Fruit fly (Drosophila melanogaster) whole organism, embryonic: Measurements from ENCODE around the gene spz5.
A peak's percentile ranks its signal among the peaks of the same experiment; 100 is the strongest.

Experiments used
- Atf-2 ChIP-seq: fragments of 200-800 bp; sonication (Bioruptor generic); optimal IDR thresholded peaks from 2 replicates; lab custom pipeline; 2016; ENCODE audit warnings: missing biosample characterization, missing genetic modification characterization
- Atf3 ChIP-seq: fragments of 200-800 bp; sonication (Bioruptor generic); optimal IDR thresholded peaks from 3 replicates; lab custom pipeline; 2016; ENCODE audit warnings: missing biosample characterization, missing genetic modification characterization
- Atf6 ChIP-seq: fragments of 200-800 bp; sonication (Bioruptor generic); IDR thresholded peaks from 2 replicates; pipeline ENCODE4 v1.3.6; 2022; ENCODE audit warnings: missing biosample characterization, missing genetic modification characterization
- Blimp-1 ChIP-seq: fragments of 200-800 bp; sonication (Bioruptor generic); optimal IDR thresholded peaks from 3 replicates; lab custom pipeline; 2018; ENCODE audit warnings: missing biosample characterization, missing genetic modification characterization, mild to moderate bottlenecking, moderate library complexity, missing genetic modification reagents
- C15 ChIP-seq: fragments of 200-800 bp; sonication (Bioruptor generic); IDR thresholded peaks from 3 replicates; pipeline ENCODE4 v1.3.6; 2022; ENCODE audit warnings: missing biosample characterization, missing genetic modification characterization
- CG10321 ChIP-seq: fragments of 200-800 bp; sonication (Bioruptor generic); IDR thresholded peaks from 2 replicates; pipeline ENCODE4 v1.3.6; 2022; ENCODE audit warnings: missing biosample characterization, missing genetic modification characterization
- CG10462 ChIP-seq: fragments of 200-800 bp; sonication (Bioruptor generic); optimal IDR thresholded peaks from 2 replicates; lab custom pipeline; 2016; ENCODE audit warnings: missing biosample characterization, missing genetic modification characterization
- CG11560 ChIP-seq: fragments of 200-800 bp; sonication (Bioruptor generic); IDR thresholded peaks from 3 replicates; pipeline ENCODE4 v1.3.6; 2022; ENCODE audit warnings: missing biosample characterization, missing genetic modification characterization
- CG11696 ChIP-seq: fragments of 200-800 bp; sonication (Bioruptor generic); IDR thresholded peaks from 2 replicates; pipeline ENCODE4 v1.3.6; 2022; ENCODE audit warnings: missing biosample characterization, missing genetic modification characterization
- CG12391 ChIP-seq: fragments of 200-800 bp; sonication (Bioruptor generic); optimal IDR thresholded peaks from 3 replicates; lab custom pipeline; 2018; ENCODE audit warnings: missing biosample characterization, mild to moderate bottlenecking, missing genetic modification characterization, moderate library complexity
- CG14667 ChIP-seq: fragments of 200-800 bp; sonication (Bioruptor generic); IDR thresholded peaks from 2 replicates; pipeline ENCODE4 v1.3.6; 2022; ENCODE audit warnings: missing biosample characterization, missing genetic modification characterization
- CG15479 ChIP-seq: fragments of 200-800 bp; sonication (Bioruptor generic); optimal IDR thresholded peaks from 3 replicates; lab custom pipeline; 2019; ENCODE audit warnings: missing biosample characterization, mild to moderate bottlenecking, missing genetic modification characterization, moderate library complexity
- CG16815 ChIP-seq: fragments of 200-800 bp; sonication (Bioruptor generic); optimal IDR thresholded peaks from 3 replicates; lab custom pipeline; 2017; ENCODE audit warnings: missing biosample characterization, mild to moderate bottlenecking, missing genetic modification characterization
- CG17385 ChIP-seq: fragments of 200-800 bp; sonication (Bioruptor generic); optimal IDR thresholded peaks from 3 replicates; lab custom pipeline; 2018; ENCODE audit warnings: missing biosample characterization, mild to moderate bottlenecking, missing genetic modification characterization
- CG17802 ChIP-seq: fragments of 200-800 bp; sonication (Bioruptor generic); optimal IDR thresholded peaks from 2 replicates; lab custom pipeline; 2018; ENCODE audit warnings: missing biosample characterization, mild to moderate bottlenecking, missing genetic modification characterization, moderate library complexity
- CG17829 ChIP-seq: fragments of 200-800 bp; optimal IDR thresholded peaks from 2 replicates; lab custom pipeline; 2019; ENCODE audit warnings: missing biosample characterization, mild to moderate bottlenecking, missing genetic modification characterization, moderate library complexity
- CG18476 ChIP-seq: fragments of 200-800 bp; sonication (Bioruptor generic); optimal IDR thresholded peaks from 2 replicates; lab custom pipeline; 2016; ENCODE audit warnings: missing biosample characterization, mild to moderate bottlenecking, missing genetic modification characterization
- CG2129 ChIP-seq: fragments of 200-800 bp; sonication (Bioruptor generic); IDR thresholded peaks from 2 replicates; pipeline ENCODE4 v1.3.6; 2022; ENCODE audit warnings: missing biosample characterization, missing genetic modification characterization; ENCODE audit not compliant: partially characterized antibody
- CG31441 ChIP-seq: fragments of 200-800 bp; sonication (Bioruptor generic); IDR thresholded peaks from 2 replicates; pipeline ENCODE4 v1.3.6; 2022; ENCODE audit warnings: missing biosample characterization, missing genetic modification characterization
- CG32767 ChIP-seq: fragments of 200-800 bp; sonication (Bioruptor generic); IDR thresholded peaks from 2 replicates; pipeline ENCODE4 v1.3.6; 2022; ENCODE audit warnings: missing biosample characterization, missing genetic modification characterization
- CG3838 ChIP-seq: fragments of 200-800 bp; sonication (Bioruptor generic); optimal IDR thresholded peaks from 3 replicates; lab custom pipeline; 2016; ENCODE audit warnings: missing biosample characterization, missing genetic modification characterization
- CG4328 ChIP-seq: fragments of 200-800 bp; sonication (Bioruptor generic); optimal IDR thresholded peaks from 3 replicates; lab custom pipeline; 2017; ENCODE audit warnings: missing biosample characterization, missing genetic modification reagents, missing genetic modification characterization
- CHES-1-like ChIP-seq: fragments of 200-800 bp; sonication (Bioruptor generic); optimal IDR thresholded peaks from 2 replicates; lab custom pipeline; 2016; ENCODE audit warnings: missing biosample characterization, missing genetic modification characterization
- CkIIα-i1 ChIP-seq: fragments of 200-800 bp; sonication (Bioruptor generic); IDR thresholded peaks from 2 replicates; pipeline ENCODE4 v1.3.6; 2022; ENCODE audit warnings: missing biosample characterization, missing genetic modification characterization
- D ChIP-seq, 2 experiments: fragments of 200-800 bp in 1 of 2; fragments of >200 bp in 1 of 2; sonication (Bioruptor generic) in 1 of 2; optimal IDR thresholded peaks; 2 replicates in 1 of 2; 3 replicates in 1 of 2; lab custom pipeline; 2017; ENCODE audit warnings: mild to moderate bottlenecking in 1 of 2, missing biosample characterization in 1 of 2, missing genetic modification characterization in 1 of 2, missing genetic modification reagents in 1 of 2
- Dbx ChIP-seq: fragments of 200-800 bp; sonication (Bioruptor generic); IDR thresholded peaks from 3 replicates; pipeline ENCODE4 v1.3.6; 2022; ENCODE audit warnings: missing biosample characterization, missing genetic modification characterization
- Dek ChIP-seq: fragments of 200-800 bp; sonication (Bioruptor generic); optimal IDR thresholded peaks from 3 replicates; lab custom pipeline; 2019; ENCODE audit warnings: missing biosample characterization, mild to moderate bottlenecking, missing genetic modification characterization, moderate library complexity
- Doc2 ChIP-seq: fragments of 200-800 bp; sonication (Bioruptor generic); IDR thresholded peaks from 2 replicates; pipeline ENCODE4 v1.3.6; 2022; ENCODE audit warnings: missing biosample characterization, missing genetic modification characterization
- Ets65A ChIP-seq: fragments of 200-800 bp; sonication (Bioruptor generic); peaks from one replicate; lab custom pipeline; 2016; ENCODE audit warnings: missing biosample characterization, missing genetic modification characterization
- Fer1 ChIP-seq: fragments of 200-800 bp; sonication (Bioruptor generic); optimal IDR thresholded peaks from 2 replicates; lab custom pipeline; 2017; ENCODE audit warnings: missing biosample characterization, mild to moderate bottlenecking, missing genetic modification characterization
- HLH3B ChIP-seq: fragments of 200-800 bp; sonication (Bioruptor generic); IDR thresholded peaks from 2 replicates; pipeline ENCODE4 v1.3.6; 2022; ENCODE audit warnings: missing biosample characterization, missing genetic modification characterization
- Pdp1 ChIP-seq, 2 experiments: fragments of 200-800 bp; sonication (Bioruptor generic); optimal IDR thresholded peaks; 3 replicates each; lab custom pipeline; 2016; ENCODE audit warnings: missing biosample characterization in 2 of 2, missing genetic modification characterization in 2 of 2, mild to moderate bottlenecking in 1 of 2, moderate library complexity in 1 of 2
- Poxn ChIP-seq: fragments of 200-800 bp; sonication (Bioruptor generic); IDR thresholded peaks from 2 replicates; pipeline ENCODE4 v1.3.6; 2022; ENCODE audit warnings: missing biosample characterization, missing genetic modification characterization
- Sox102F ChIP-seq: fragments of 200-800 bp; sonication (Bioruptor generic); optimal IDR thresholded peaks from 2 replicates; lab custom pipeline; 2018; ENCODE audit warnings: missing biosample characterization, mild to moderate bottlenecking, missing genetic modification characterization, moderate library complexity
- ap ChIP-seq: fragments of 200-800 bp; sonication (Bioruptor generic); IDR thresholded peaks from 2 replicates; pipeline ENCODE4 v1.3.6; 2022; ENCODE audit warnings: missing biosample characterization, missing genetic modification characterization
- btn ChIP-seq: fragments of 200-800 bp; sonication (Bioruptor generic); optimal IDR thresholded peaks from 2 replicates; lab custom pipeline; 2016; ENCODE audit warnings: missing biosample characterization, missing genetic modification characterization
- corto ChIP-seq: fragments of 200-800 bp; sonication (Bioruptor generic); optimal IDR thresholded peaks from 2 replicates; lab custom pipeline; 2016; ENCODE audit warnings: missing biosample characterization, mild to moderate bottlenecking, missing genetic modification characterization, moderate library complexity
- en ChIP-seq: fragments of 200-800 bp; sonication (Bioruptor generic); optimal IDR thresholded peaks from 2 replicates; lab custom pipeline; 2016; ENCODE audit warnings: missing biosample characterization, missing genetic modification characterization
- eve ChIP-seq, 2 experiments: fragments of >200 bp; optimal IDR thresholded peaks; 2 replicates each; lab custom pipeline; 2017; ENCODE audit warnings: missing biosample characterization in 2 of 2, missing genetic modification characterization in 2 of 2
- gem ChIP-seq: fragments of 200-800 bp; sonication (Bioruptor generic); optimal IDR thresholded peaks from 2 replicates; lab custom pipeline; 2019; ENCODE audit warnings: missing biosample characterization, mild to moderate bottlenecking, missing genetic modification characterization, moderate library complexity
- hth ChIP-seq: fragments of >200 bp; optimal IDR thresholded peaks from 2 replicates; lab custom pipeline; 2017; ENCODE audit warnings: inconsistent platforms
- jing ChIP-seq: fragments of 200-800 bp; sonication (Bioruptor generic); optimal IDR thresholded peaks from 2 replicates; lab custom pipeline; 2018; ENCODE audit warnings: missing biosample characterization, mild to moderate bottlenecking, missing genetic modification characterization
- lov ChIP-seq, 2 experiments: fragments of 200-800 bp in 1 of 2; fragments of >200 bp in 1 of 2; sonication (Bioruptor generic) in 1 of 2; IDR thresholded peaks in 1 of 2; optimal IDR thresholded peaks in 1 of 2; 2 replicates in 1 of 2; 3 replicates in 1 of 2; pipeline versions ENCODE4 v1.3.6 to Lab custom; 2017 to 2022; ENCODE audit warnings: missing biosample characterization in 1 of 2, missing genetic modification characterization in 1 of 2
- mam ChIP-seq: fragments of 200-800 bp; sonication (Bioruptor generic); optimal IDR thresholded peaks from 3 replicates; lab custom pipeline; 2016; ENCODE audit warnings: missing biosample characterization, missing genetic modification characterization
- nau ChIP-seq: fragments of 200-800 bp; sonication (Bioruptor generic); optimal IDR thresholded peaks from 3 replicates; lab custom pipeline; 2017; ENCODE audit warnings: missing biosample characterization, mild to moderate bottlenecking, missing genetic modification characterization, missing genetic modification reagents
- pnt ChIP-seq: fragments of 200-800 bp; sonication (Bioruptor generic); optimal IDR thresholded peaks from 3 replicates; lab custom pipeline; 2016; ENCODE audit warnings: missing biosample characterization, missing genetic modification characterization
- sim ChIP-seq: fragments of 200-800 bp; sonication (Bioruptor generic); IDR thresholded peaks from 2 replicates; pipeline ENCODE4 v1.3.6; 2022; ENCODE audit warnings: missing biosample characterization, missing genetic modification characterization
- sna ChIP-seq: fragments of 200-800 bp; sonication (Bioruptor generic); IDR thresholded peaks from 2 replicates; pipeline ENCODE4 v1.3.6; 2022; ENCODE audit warnings: missing biosample characterization, missing genetic modification characterization; ENCODE audit not compliant: partially characterized antibody
- unpg ChIP-seq: fragments of 200-800 bp; sonication (Bioruptor generic); optimal IDR thresholded peaks from 3 replicates; lab custom pipeline; 2018; ENCODE audit warnings: missing biosample characterization, mild to moderate bottlenecking, missing genetic modification characterization, moderate library complexity
- wek ChIP-seq: fragments of 200-800 bp; sonication (Bioruptor generic); optimal IDR thresholded peaks from 3 replicates; lab custom pipeline; 2018; ENCODE audit warnings: missing biosample characterization, mild to moderate bottlenecking, missing genetic modification characterization, moderate library complexity
- zf30C ChIP-seq: fragments of 200-800 bp; sonication (Bioruptor generic); optimal IDR thresholded peaks from 3 replicates; lab custom pipeline; 2018; ENCODE audit warnings: missing biosample characterization, mild to moderate bottlenecking, missing genetic modification characterization

Gene spz5

dm6 chr3L:2847257-2847656 lies 44.7 kb downstream of the spz5 start (continued):
- no peak for TF ChIP-seq D (optimal IDR thresholded peaks at IDR 0.05; lab: Kevin White, UChicago)
- TF ChIP-seq D (GFP tag; optimal IDR thresholded peaks at IDR 0.05; lab: Kevin White, UChicago), result no peak
- no peak for TF ChIP-seq CG11560 (tag; lab: Robert Waterston, UW)
- peak; percentile 63 for TF ChIP-seq corto (GFP tag; lab: Kevin White, UChicago)
- peak; percentile 50 for TF ChIP-seq zf30C (GFP tag; lab: Kevin White, UChicago)
- TF ChIP-seq hth (lab: Kevin White, UChicago), result no peak
- no peak for TF ChIP-seq pnt (GFP tag; lab: Kevin White, UChicago)
- TF ChIP-seq eve (GFP tag; optimal IDR thresholded peaks at IDR 0.05; lab: Kevin White, UChicago), result no peak
- TF ChIP-seq nau (GFP tag; lab: Kevin White, UChicago), result no peak
- no peak for TF ChIP-seq CG17829 (tag; lab: Kevin White, UChicago)
- TF ChIP-seq Sox102F (GFP tag; lab: Kevin White, UChicago), result peak; percentile 32
- TF ChIP-seq mam (GFP tag; lab: Kevin White, UChicago), result no peak
- no peak for TF ChIP-seq CG31441 (GFP tag; lab: Robert Waterston, UW)
- TF ChIP-seq CG18476 (GFP tag; lab: Kevin White, UChicago), result no peak
- no peak for TF ChIP-seq ap (GFP tag; lab: Robert Waterston, UW)
- peak; percentile 5 for TF ChIP-seq unpg
- peak; percentile 15 for TF ChIP-seq Ets65A
- TF ChIP-seq CG17385 (GFP tag; lab: Kevin White, UChicago), result no peak
- TF ChIP-seq Doc2 (GFP tag; lab: Robert Waterston, UW), result no peak
- no peak for TF ChIP-seq CG11696 (GFP tag; lab: Robert Waterston, UW)
- no peak for TF ChIP-seq Pdp1 (GFP tag; optimal IDR thresholded peaks at IDR 0.05; lab: Kevin White, UChicago)
- peak; percentile 38 for TF ChIP-seq gem (tag; lab: Kevin White, UChicago)
- TF ChIP-seq CG15479 (GFP tag; lab: Kevin White, UChicago), result no peak
- TF ChIP-seq CG32767 (GFP tag; lab: Robert Waterston, UW), result no peak
- TF ChIP-seq Atf3 (GFP tag; lab: Kevin White, UChicago), result no peak
- no peak for TF ChIP-seq sim (GFP tag; lab: Robert Waterston, UW)
- TF ChIP-seq HLH3B (GFP tag; lab: Robert Waterston, UW), result no peak
- TF ChIP-seq btn (GFP tag; lab: Kevin White, UChicago), result no peak
- TF ChIP-seq Poxn (GFP tag; lab: Robert Waterston, UW), result no peak
- no peak for TF ChIP-seq wek (GFP tag; lab: Kevin White, UChicago)
- no peak for TF ChIP-seq CHES-1-like
- no peak for TF ChIP-seq Fer1 (GFP tag; lab: Kevin White, UChicago)
- no peak for TF ChIP-seq CG2129 (GFP tag; lab: Robert Waterston, UW)
- no peak for TF ChIP-seq Blimp-1 (GFP tag; lab: Kevin White, UChicago)
- TF ChIP-seq CG3838, result no peak
- TF ChIP-seq sna (GFP tag; lab: Robert Waterston, UW), result no peak
- no peak for TF ChIP-seq CG14667 (GFP tag; lab: Robert Waterston, UW)
- TF ChIP-seq CG16815 (GFP tag; lab: Kevin White, UChicago), result no peak
- no peak for TF ChIP-seq Dbx (GFP tag; lab: Robert Waterston, UW)
- no peak for TF ChIP-seq Atf6 (GFP tag; lab: Robert Waterston, UW)
- no peak for TF ChIP-seq CG10462 (GFP tag; lab: Kevin White, UChicago)
- TF ChIP-seq lov (optimal IDR thresholded peaks at IDR 0.05; lab: Kevin White, UChicago), result no peak
- no peak for TF ChIP-seq lov (GFP tag; IDR thresholded peaks at IDR 0.05; lab: Robert Waterston, UW)
- no peak for TF ChIP-seq CG10321 (GFP tag; lab: Robert Waterston, UW)
- no peak for TF ChIP-seq CG4328 (GFP tag; lab: Kevin White, UChicago)
- no peak for TF ChIP-seq CkIIα-i1
- TF ChIP-seq Atf-2, result no peak
- TF ChIP-seq CG12391, result no peak
- no peak for TF ChIP-seq jing (GFP tag; lab: Kevin White, UChicago)
- no peak for TF ChIP-seq Dek (tag; lab: Kevin White, UChicago)
- TF ChIP-seq CG17802 (tag; lab: Kevin White, UChicago), result no peak
- no peak for TF ChIP-seq en (GFP tag; lab: Kevin White, UChicago)
- no peak for TF ChIP-seq C15 (GFP tag; lab: Robert Waterston, UW)
